Worm (Caenorhabditis elegans) whole organism, young adult: ENCODE measurements around the gene F46C5.7.

Source experiments
- B0336.3 ChIP-seq: fragments of 200-800 bp; sonication (Bioruptor generic); IDR thresholded peaks from 2 replicates; pipeline ENCODE4 v1.3.6; 2022; ENCODE audit warnings: missing genetic modification characterization, missing compliant biosample characterization
- F10E7.11 ChIP-seq: sonication (generic microtip); optimal IDR thresholded peaks from 2 replicates; lab custom pipeline; 2017; ENCODE audit warnings: mild to moderate bottlenecking, missing genetic modification characterization, moderate library complexity, missing compliant biosample characterization
- F33H1.4 ChIP-seq: fragments of 200-800 bp; sonication (Bioruptor generic); IDR thresholded peaks from 2 replicates; pipeline ENCODE4 v1.3.6; 2022; ENCODE audit warnings: missing genetic modification reagents, missing genetic modification characterization, missing compliant biosample characterization
- F49E8.2 ChIP-seq: sonication (generic microtip); optimal IDR thresholded peaks from 3 replicates; lab custom pipeline; 2017; ENCODE audit warnings: missing genetic modification characterization, mild to moderate bottlenecking, missing compliant biosample characterization, antibody characterized with exemption, moderate library complexity; ENCODE audit not compliant: insufficient read depth
- F57C9.4 ChIP-seq: sonication (generic microtip); optimal IDR thresholded peaks from 2 replicates; lab custom pipeline; 2017; ENCODE audit warnings: mild to moderate bottlenecking, missing genetic modification characterization, missing compliant biosample characterization
- K12H6.12 ChIP-seq: fragments of 200-800 bp; sonication (Bioruptor generic); optimal IDR thresholded peaks from 2 replicates; lab custom pipeline; 2018; ENCODE audit warnings: mild to moderate bottlenecking, missing genetic modification characterization, missing compliant biosample characterization
- ZK185.1 ChIP-seq: sonication (generic microtip); optimal IDR thresholded peaks from 2 replicates; lab custom pipeline; 2016; ENCODE audit warnings: mild to moderate bottlenecking, missing genetic modification characterization, missing compliant biosample characterization; ENCODE audit not compliant: poor library complexity, severe bottlenecking
- atf-7 ChIP-seq: sonication (generic microtip); optimal IDR thresholded peaks from 2 replicates; lab custom pipeline; 2017; ENCODE audit warnings: mild to moderate bottlenecking, missing genetic modification characterization, missing compliant biosample characterization
- athp-1 ChIP-seq: sonication (generic microtip); optimal IDR thresholded peaks from 2 replicates; lab custom pipeline; 2017; ENCODE audit warnings: mild to moderate bottlenecking, missing genetic modification characterization, missing compliant biosample characterization
- attf-6 ChIP-seq: fragments of 200-800 bp; sonication (Bioruptor generic); IDR thresholded peaks from 2 replicates; pipeline ENCODE4 v1.3.6; 2022; ENCODE audit warnings: missing genetic modification reagents, missing genetic modification characterization, missing compliant biosample characterization
- cebp-2 ChIP-seq: fragments of 200-800 bp; sonication (Bioruptor generic); IDR thresholded peaks from 2 replicates; pipeline ENCODE4 v1.3.6; 2022; ENCODE audit warnings: missing genetic modification characterization, missing compliant biosample characterization
- chd-7 ChIP-seq: sonication (generic microtip); optimal IDR thresholded peaks from 2 replicates; lab custom pipeline; 2016; ENCODE audit warnings: mild to moderate bottlenecking, missing genetic modification characterization, moderate library complexity, missing compliant biosample characterization
- dox-1 ChIP-seq: fragments of 200-800 bp; sonication (Bioruptor generic); IDR thresholded peaks from 2 replicates; pipeline ENCODE4 v1.3.6; 2022; ENCODE audit warnings: missing genetic modification reagents, missing genetic modification characterization, missing compliant biosample characterization
- dpff-1 ChIP-seq: sonication (generic microtip); optimal IDR thresholded peaks from 2 replicates; lab custom pipeline; 2017; ENCODE audit warnings: mild to moderate bottlenecking, missing genetic modification characterization, missing compliant biosample characterization
- ets-4 ChIP-seq: fragments of 200-800 bp; sonication (Bioruptor generic); optimal IDR thresholded peaks from 2 replicates; lab custom pipeline; 2018; ENCODE audit warnings: mild to moderate bottlenecking, missing genetic modification characterization, missing compliant biosample characterization
- him-1 ChIP-seq: sonication (generic microtip); optimal IDR thresholded peaks from 2 replicates; lab custom pipeline; 2016; ENCODE audit warnings: missing genotype, missing genetic modification reagents, missing genetic modification characterization, missing compliant biosample characterization
- hmg-1.2 ChIP-seq: fragments of 200-800 bp; sonication (Bioruptor generic); IDR thresholded peaks from 2 replicates; pipeline ENCODE4 v1.3.6; 2022; ENCODE audit warnings: missing genetic modification reagents, missing genetic modification characterization, missing compliant biosample characterization
- hrde-1 ChIP-seq: sonication (generic microtip); optimal IDR thresholded peaks from 2 replicates; lab custom pipeline; 2016; ENCODE audit warnings: missing genetic modification characterization, mild to moderate bottlenecking, missing compliant biosample characterization, moderate library complexity, missing genotype, missing genetic modification reagents, borderline replicate concordance
- hsf-1 ChIP-seq: fragments of 200-800 bp; sonication (Bioruptor generic); IDR thresholded peaks from 2 replicates; pipeline ENCODE4 v1.3.6; 2022; ENCODE audit warnings: missing genetic modification reagents, missing genetic modification characterization, missing compliant biosample characterization
- lin-26 ChIP-seq: fragments of 200-800 bp; sonication (Bioruptor generic); IDR thresholded peaks from 2 replicates; pipeline ENCODE4 v1.3.6; 2022; ENCODE audit warnings: missing genetic modification reagents, missing genetic modification characterization, missing compliant biosample characterization
- lsl-1 ChIP-seq: fragments of 200-800 bp; sonication (Bioruptor generic); optimal IDR thresholded peaks from 2 replicates; lab custom pipeline; 2018; ENCODE audit warnings: mild to moderate bottlenecking, missing genetic modification characterization, moderate library complexity, missing compliant biosample characterization
- madf-8 ChIP-seq: fragments of 200-800 bp; sonication (Bioruptor generic); conservative IDR thresholded peaks from 2 replicates; pipeline ENCODE4 v1.3.6; 2022; ENCODE audit warnings: missing genetic modification reagents, missing genetic modification characterization, missing compliant biosample characterization
- mel-28 ChIP-seq: sonication (generic microtip); optimal IDR thresholded peaks from 2 replicates; lab custom pipeline; 2016; ENCODE audit warnings: borderline replicate concordance, mild to moderate bottlenecking, missing genetic modification characterization, missing compliant biosample characterization
- nfya-1 ChIP-seq: sonication (generic microtip); optimal IDR thresholded peaks from 2 replicates; lab custom pipeline; 2017; ENCODE audit warnings: antibody characterized with exemption, missing compliant biosample characterization, missing genetic modification characterization, borderline replicate concordance; ENCODE audit not compliant: insufficient read depth
- nfya-2 ChIP-seq: fragments of 200-800 bp; sonication (Bioruptor generic); IDR thresholded peaks from 2 replicates; pipeline ENCODE4 v1.3.6; 2022; ENCODE audit warnings: missing genetic modification reagents, missing genetic modification characterization, missing compliant biosample characterization
- nhr-80 ChIP-seq: sonication (generic microtip); optimal IDR thresholded peaks from 2 replicates; lab custom pipeline; 2016; ENCODE audit warnings: missing genetic modification characterization, missing compliant biosample characterization
- pbrm-1 ChIP-seq: fragments of 200-800 bp; sonication (Bioruptor generic); IDR thresholded peaks from 2 replicates; pipeline ENCODE4 v1.3.6; 2022; ENCODE audit warnings: missing genetic modification reagents, missing genetic modification characterization, missing compliant biosample characterization
- rcor-1 ChIP-seq: fragments of 200-800 bp; sonication (Bioruptor generic); IDR thresholded peaks from 2 replicates; pipeline ENCODE4 v1.3.6; 2022; ENCODE audit warnings: missing genetic modification reagents, missing genetic modification characterization, missing compliant biosample characterization
- repo-1 ChIP-seq: sonication (generic microtip); optimal IDR thresholded peaks from 2 replicates; lab custom pipeline; 2017; ENCODE audit warnings: mild to moderate bottlenecking, missing genetic modification characterization, missing compliant biosample characterization
- snpc-1.1 ChIP-seq: sonication (generic microtip); optimal IDR thresholded peaks from 2 replicates; lab custom pipeline; 2017; ENCODE audit warnings: missing genetic modification characterization, mild to moderate bottlenecking, missing compliant biosample characterization, antibody characterized with exemption, moderate library complexity, missing genotype, missing genetic modification reagents; ENCODE audit not compliant: insufficient read depth
- snpc-3.4 ChIP-seq: sonication (generic microtip); optimal IDR thresholded peaks from 2 replicates; lab custom pipeline; 2017; ENCODE audit warnings: missing genetic modification characterization, mild to moderate bottlenecking, missing compliant biosample characterization, antibody characterized with exemption, moderate library complexity, missing genotype, missing genetic modification reagents
- snpc-4 ChIP-seq, 5 experiments: fragments of 150-350 bp in 1 of 5; sonication (generic microtip) in 4 of 5; optimal IDR thresholded peaks; 2 replicates each; lab custom pipeline; 2014 to 2018; ENCODE audit warnings: missing genetic modification characterization in 5 of 5, missing biosample characterization in 3 of 5, antibody characterized with exemption in 2 of 5, mild to moderate bottlenecking in 2 of 5, missing compliant biosample characterization in 2 of 5, missing genotype in 2 of 5, moderate library complexity in 2 of 5, missing genetic modification reagents in 1 of 5
- somi-1 ChIP-seq: fragments of 200-800 bp; sonication (Bioruptor generic); optimal IDR thresholded peaks from 2 replicates; lab custom pipeline; 2018; ENCODE audit warnings: mild to moderate bottlenecking, missing genetic modification characterization, missing compliant biosample characterization
- tbp1 ChIP-seq: fragments of 200-800 bp; sonication (Bioruptor generic); optimal IDR thresholded peaks from 2 replicates; lab custom pipeline; 2018; ENCODE audit warnings: mild to moderate bottlenecking, missing genetic modification characterization, missing compliant biosample characterization
- unc-130 ChIP-seq: sonication (generic microtip); optimal IDR thresholded peaks from 2 replicates; lab custom pipeline; 2016; ENCODE audit warnings: missing genetic modification reagents, missing genetic modification characterization, missing compliant biosample characterization
- zfh-2 ChIP-seq: fragments of 200-800 bp; sonication (Bioruptor generic); conservative IDR thresholded peaks from 2 replicates; pipeline ENCODE4 v1.3.6; 2022; ENCODE audit warnings: missing genetic modification reagents, missing genetic modification characterization, missing compliant biosample characterization
- zim-3 ChIP-seq: sonication (generic microtip); optimal IDR thresholded peaks from 2 replicates; lab custom pipeline; 2017; ENCODE audit warnings: mild to moderate bottlenecking, missing genetic modification characterization, moderate library complexity, missing compliant biosample characterization
- ztf-18 ChIP-seq: sonication (generic microtip); optimal IDR thresholded peaks from 2 replicates; lab custom pipeline; 2016; ENCODE audit warnings: missing genotype, mild to moderate bottlenecking, missing genetic modification characterization, missing compliant biosample characterization
- ztf-3 ChIP-seq: fragments of 200-800 bp; sonication (Bioruptor generic); optimal IDR thresholded peaks from 2 replicates; lab custom pipeline; 2018; ENCODE audit warnings: mild to moderate bottlenecking, missing genetic modification characterization, missing compliant biosample characterization
- ztf-6 ChIP-seq: fragments of 200-800 bp; sonication (Bioruptor generic); IDR thresholded peaks from 2 replicates; pipeline ENCODE4 v1.3.6; 2022; ENCODE audit warnings: missing genetic modification reagents, missing genetic modification characterization, missing compliant biosample characterization

The F46C5.7 gene

DNA sequence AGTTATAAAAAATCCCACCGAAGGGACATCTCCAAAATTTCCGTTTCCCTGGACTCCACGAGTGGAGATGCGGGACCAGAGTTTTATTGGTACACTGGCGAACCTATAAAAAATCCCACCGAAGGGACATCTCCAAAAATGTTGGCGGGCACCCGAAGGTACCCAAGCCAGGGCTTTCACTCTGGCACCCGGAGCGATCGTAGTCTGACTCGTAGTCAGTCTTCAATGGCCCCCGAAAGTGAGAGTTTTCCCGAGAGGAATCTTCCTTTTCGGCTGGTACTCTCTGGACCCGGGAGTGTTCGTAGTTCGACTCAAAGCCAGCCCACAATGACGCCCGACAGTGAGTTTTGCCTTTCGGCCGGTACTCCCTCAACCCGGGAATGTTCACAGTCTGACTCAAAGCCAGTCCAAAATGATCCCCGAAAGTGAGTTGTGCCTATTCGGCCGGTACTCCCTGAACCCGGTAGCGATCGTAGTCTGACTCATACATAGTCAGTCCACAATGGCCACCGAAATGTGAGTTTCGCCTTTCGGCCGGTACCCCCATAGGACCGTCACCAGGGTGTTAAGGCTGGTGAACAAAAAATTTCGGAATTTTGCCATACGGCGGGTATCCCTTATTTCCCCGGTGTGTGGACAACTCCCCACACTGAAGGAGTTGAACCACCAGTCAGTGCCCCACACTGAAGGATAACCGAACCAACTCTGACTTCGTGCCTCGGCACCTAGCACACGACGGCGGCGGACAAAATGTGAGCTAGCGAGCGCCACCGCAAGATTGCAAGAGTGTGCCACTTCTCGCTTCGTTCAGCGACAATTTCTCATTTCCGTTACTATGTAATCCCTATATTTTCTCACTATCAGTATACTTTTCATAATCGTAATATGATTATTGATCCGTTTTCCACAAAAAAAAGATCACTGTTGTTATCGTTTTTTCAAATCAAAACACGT is 38.2 kb downstream of the F46C5.7 start:
- TF ChIP-seq lsl-1 (peak; percentile 44), hmg-1.2 (peak; percentile 73), madf-8 (0 out of 2 replicates have a peak, but pooled peaks have one; percentile 26), pbrm-1 (GFP tag; lab: Robert Waterston, UW) (peak; percentile 50), cebp-2 (GFP tag; lab: Robert Waterston, UW) (no peak), dox-1 (GFP tag; lab: Robert Waterston, UW) (peak; percentile 17; the same call in 1 of the 2 replicates), snpc-3.4 (no peak), zfh-2 (GFP tag; lab: Robert Waterston, UW) (peak; percentile 39; the same call in 1 of the 2 replicates), hrde-1 (tag; lab: Kevin White, UChicago) (no peak), snpc-1.1 (tag; lab: Kevin White, UChicago) (peak; percentile 85), K12H6.12 (tag; lab: Kevin White, UChicago) (no peak), mel-28 (tag; lab: Kevin White, UChicago) (no peak), ets-4 (GFP tag; lab: Kevin White, UChicago) (no peak), tbp1 (peak; percentile 50), F33H1.4 (GFP tag; lab: Robert Waterston, UW) (no peak), nfya-2 (GFP tag; lab: Robert Waterston, UW) (no peak), B0336.3 (GFP tag; lab: Robert Waterston, UW) (peak; percentile 53; the same call in 1 of the 2 replicates), somi-1 (GFP tag; lab: Kevin White, UChicago) (no peak), snpc-4 (GFP tag; optimal IDR thresholded peaks at IDR 0.05; lab: Kevin White, UChicago) (peak; percentile 85), snpc-4 (tag; optimal IDR thresholded peaks at IDR 0.05; lab: Kevin White, UChicago) (peak; percentile 68 to 96 (median 90)), F49E8.2 (tag; lab: Kevin White, UChicago) (peak; percentile 23), atf-7 (tag; lab: Kevin White, UChicago) (no peak), attf-6 (peak; percentile 83)

- TF ChIP-seq repo-1 (tag; lab: Kevin White, UChicago) (no peak), snpc-3.4 (no peak), cebp-2 (GFP tag; lab: Robert Waterston, UW) (no peak), rcor-1 (GFP tag; lab: Robert Waterston, UW) (no peak), ztf-18 (tag; lab: Kevin White, UChicago) (no peak), him-1 (tag; lab: Kevin White, UChicago) (no peak), ztf-6 (GFP tag; lab: Robert Waterston, UW) (no peak), hsf-1 (GFP tag; lab: Robert Waterston, UW) (0 out of 2 replicates have a peak, but pooled peaks have one; percentile 35), athp-1 (tag; lab: Kevin White, UChicago) (no peak), zim-3 (no peak), chd-7 (tag; lab: Kevin White, UChicago) (peak; percentile 19), F10E7.11 (tag; lab: Kevin White, UChicago) (no peak), dpff-1 (tag; lab: Kevin White, UChicago) (no peak), nfya-1 (tag; lab: Kevin White, UChicago) (no peak), F33H1.4 (GFP tag; lab: Robert Waterston, UW) (no peak), lin-26 (GFP tag; lab: Robert Waterston, UW) (no peak), zfh-2 (GFP tag; lab: Robert Waterston, UW) (peak; percentile 82), ZK185.1 (no peak), ztf-3 (GFP tag; lab: Kevin White, UChicago) (no peak), attf-6 (no peak), F57C9.4 (no peak), unc-130 (GFP tag; lab: Kevin White, UChicago) (no peak), nhr-80 (tag; lab: Kevin White, UChicago) (no peak)
These were observed 39.4 kb downstream of the F46C5.7 start for ce11 chrII:8878528-8878927.
